Fruit fly (Drosophila melanogaster) whole organism, embryonic: ENCODE measurements around the gene Mccc1.

ENCODE experiments used
- CG10147 ChIP-seq: fragments of 200-800 bp; sonication (Bioruptor generic); optimal IDR thresholded peaks from 2 replicates; lab custom pipeline; 2019; ENCODE audit warnings: missing biosample characterization, mild to moderate bottlenecking, missing genetic modification characterization, moderate library complexity
- CG10462 ChIP-seq: fragments of 200-800 bp; sonication (Bioruptor generic); optimal IDR thresholded peaks from 2 replicates; lab custom pipeline; 2016; ENCODE audit warnings: missing biosample characterization, missing genetic modification characterization
- CG10543 ChIP-seq: fragments of 200-800 bp; sonication (Bioruptor generic); optimal IDR thresholded peaks from 3 replicates; lab custom pipeline; 2017; ENCODE audit warnings: missing biosample characterization, mild to moderate bottlenecking, missing genetic modification characterization, moderate library complexity
- CG10979 ChIP-seq: fragments of 200-800 bp; sonication (Bioruptor generic); optimal IDR thresholded peaks from 2 replicates; lab custom pipeline; 2018; ENCODE audit warnings: missing biosample characterization, mild to moderate bottlenecking, missing genetic modification characterization, moderate library complexity
- CG11247 ChIP-seq: fragments of 200-800 bp; sonication (Bioruptor generic); IDR thresholded peaks from 2 replicates; pipeline ENCODE4 v1.3.6; 2022; ENCODE audit warnings: missing biosample characterization, missing genetic modification characterization
- CG12155 ChIP-seq: fragments of 200-800 bp; sonication (Bioruptor generic); optimal IDR thresholded peaks from 3 replicates; lab custom pipeline; 2016; ENCODE audit warnings: missing biosample characterization, missing genetic modification characterization
- CG12219 ChIP-seq: fragments of 200-800 bp; sonication (Bioruptor generic); optimal IDR thresholded peaks from 3 replicates; lab custom pipeline; 2018; ENCODE audit warnings: missing biosample characterization, mild to moderate bottlenecking, missing genetic modification characterization
- CG1233 ChIP-seq: fragments of 200-800 bp; sonication (Bioruptor generic); optimal IDR thresholded peaks from 4 replicates; lab custom pipeline; 2018; ENCODE audit warnings: missing biosample characterization, mild to moderate bottlenecking, missing genetic modification characterization
- CG13894 ChIP-seq: fragments of 200-800 bp; sonication (Bioruptor generic); optimal IDR thresholded peaks from 3 replicates; lab custom pipeline; 2018; ENCODE audit warnings: missing biosample characterization, mild to moderate bottlenecking, missing genetic modification characterization, moderate library complexity
- CG15479 ChIP-seq: fragments of 200-800 bp; sonication (Bioruptor generic); optimal IDR thresholded peaks from 3 replicates; lab custom pipeline; 2019; ENCODE audit warnings: missing biosample characterization, mild to moderate bottlenecking, missing genetic modification characterization, moderate library complexity
- CG17359 ChIP-seq: fragments of 200-800 bp; sonication (Bioruptor generic); optimal IDR thresholded peaks from 3 replicates; lab custom pipeline; 2018; ENCODE audit warnings: missing biosample characterization, mild to moderate bottlenecking, missing genetic modification characterization, moderate library complexity
- CG17568 ChIP-seq: fragments of 200-800 bp; sonication (Bioruptor generic); optimal IDR thresholded peaks from 2 replicates; lab custom pipeline; 2018; ENCODE audit warnings: missing biosample characterization, mild to moderate bottlenecking, missing genetic modification characterization, moderate library complexity
- CG30020 ChIP-seq: fragments of 200-800 bp; optimal IDR thresholded peaks from 2 replicates; lab custom pipeline; 2019; ENCODE audit warnings: missing biosample characterization, mild to moderate bottlenecking, missing genetic modification characterization, moderate library complexity
- CG31388 ChIP-seq: fragments of 200-800 bp; sonication (Bioruptor generic); optimal IDR thresholded peaks from 2 replicates; lab custom pipeline; 2016; ENCODE audit warnings: missing biosample characterization, missing genetic modification characterization
- CG32532 ChIP-seq: fragments of 200-800 bp; sonication (Bioruptor generic); IDR thresholded peaks from 2 replicates; pipeline ENCODE4 v1.3.6; 2022; ENCODE audit warnings: missing biosample characterization, missing genetic modification characterization
- CG32767 ChIP-seq: fragments of 200-800 bp; sonication (Bioruptor generic); IDR thresholded peaks from 2 replicates; pipeline ENCODE4 v1.3.6; 2022; ENCODE audit warnings: missing biosample characterization, missing genetic modification characterization
- CG43689 ChIP-seq: fragments of 200-800 bp; sonication (Bioruptor generic); IDR thresholded peaks from 2 replicates; pipeline ENCODE4 v1.3.6; 2022; ENCODE audit warnings: missing biosample characterization, missing genetic modification characterization
- CG4404 ChIP-seq: fragments of 200-800 bp; sonication (Bioruptor generic); IDR thresholded peaks from 2 replicates; pipeline ENCODE4 v1.3.6; 2022; ENCODE audit warnings: missing biosample characterization, missing genetic modification characterization
- CG6254 ChIP-seq: fragments of 200-800 bp; sonication (Bioruptor generic); optimal IDR thresholded peaks from 3 replicates; lab custom pipeline; 2017; ENCODE audit warnings: mild to moderate bottlenecking, missing biosample characterization, missing genetic modification reagents, missing genetic modification characterization
- CG6791 ChIP-seq: fragments of 200-800 bp; sonication (Bioruptor generic); IDR thresholded peaks from 3 replicates; pipeline ENCODE4 v1.3.6; 2022; ENCODE audit warnings: missing biosample characterization, missing genetic modification characterization; ENCODE audit not compliant: partially characterized antibody
- CG7745 ChIP-seq: fragments of 200-800 bp; sonication (Bioruptor generic); optimal IDR thresholded peaks from 2 replicates; lab custom pipeline; 2018; ENCODE audit warnings: missing biosample characterization, mild to moderate bottlenecking, missing genetic modification characterization, moderate library complexity
- CG7839 ChIP-seq: fragments of 200-800 bp; sonication (Bioruptor generic); optimal IDR thresholded peaks from 3 replicates; lab custom pipeline; 2018; ENCODE audit warnings: missing biosample characterization, mild to moderate bottlenecking, missing genetic modification characterization, moderate library complexity
- CG8478 ChIP-seq: fragments of >200 bp; optimal IDR thresholded peaks from 2 replicates; lab custom pipeline; 2018
- CG9727 ChIP-seq: fragments of 200-800 bp; sonication (Bioruptor generic); optimal IDR thresholded peaks from 3 replicates; lab custom pipeline; 2017; ENCODE audit warnings: missing biosample characterization, mild to moderate bottlenecking, missing genetic modification characterization
- CTCF ChIP-seq: fragments of 200-800 bp; sonication (Bioruptor generic); optimal IDR thresholded peaks from 2 replicates; lab custom pipeline; 2017; ENCODE audit warnings: missing biosample characterization, mild to moderate bottlenecking, missing genetic modification characterization, moderate library complexity
- Dip2 ChIP-seq: fragments of 200-800 bp; sonication (Bioruptor generic); IDR thresholded peaks from 2 replicates; pipeline ENCODE4 v1.3.6; 2022; ENCODE audit warnings: missing biosample characterization, missing genetic modification characterization
- Drgx ChIP-seq: fragments of 200-800 bp; sonication (Bioruptor generic); IDR thresholded peaks from 2 replicates; pipeline ENCODE4 v1.3.6; 2022; ENCODE audit warnings: missing biosample characterization, missing genetic modification characterization
- Eip74EF ChIP-seq, 2 experiments: fragments of 200-800 bp in 1 of 2; fragments of >200 bp in 1 of 2; sonication (Bioruptor generic) in 1 of 2; optimal IDR thresholded peaks; 2 replicates each; lab custom pipeline; 2017 to 2019; ENCODE audit warnings: missing biosample characterization in 2 of 2, missing genetic modification characterization in 2 of 2, mild to moderate bottlenecking in 1 of 2, moderate library complexity in 1 of 2
- Lpt ChIP-seq: fragments of >200 bp; optimal IDR thresholded peaks from 2 replicates; lab custom pipeline; 2018; ENCODE audit warnings: missing biosample characterization, missing genetic modification characterization
- Max ChIP-seq: fragments of 200-800 bp; sonication (Bioruptor generic); optimal IDR thresholded peaks from 2 replicates; lab custom pipeline; 2016; ENCODE audit warnings: missing biosample characterization, mild to moderate bottlenecking, missing genetic modification characterization
- Ptx1 ChIP-seq: fragments of 200-800 bp; sonication (Bioruptor generic); IDR thresholded peaks from 2 replicates; pipeline ENCODE4 v1.3.6; 2022; ENCODE audit warnings: missing biosample characterization, missing genetic modification characterization
- Rfx ChIP-seq: fragments of 200-800 bp; sonication (Bioruptor generic); IDR thresholded peaks from 2 replicates; pipeline ENCODE4 v1.3.6; 2022; ENCODE audit warnings: missing biosample characterization, missing genetic modification characterization
- Tbp ChIP-seq: fragments of >200 bp; optimal IDR thresholded peaks from 2 replicates; lab custom pipeline; 2018; ENCODE audit warnings: missing biosample characterization, missing genetic modification characterization
- aop ChIP-seq: fragments of 200-800 bp; sonication (Bioruptor generic); IDR thresholded peaks from 2 replicates; pipeline ENCODE4 v1.3.6; 2022; ENCODE audit warnings: missing biosample characterization, missing genetic modification characterization
- bsh ChIP-seq, 2 experiments: fragments of 200-800 bp; sonication (Bioruptor generic); optimal IDR thresholded peaks; 2 replicates each; lab custom pipeline; 2017 to 2018; ENCODE audit warnings: mild to moderate bottlenecking in 2 of 2, missing biosample characterization in 2 of 2, missing genetic modification characterization in 2 of 2, moderate library complexity in 1 of 2
- crp ChIP-seq, 2 experiments: fragments of 200-800 bp; sonication (Bioruptor generic); optimal IDR thresholded peaks; 2 replicates in 1 of 2; 3 replicates in 1 of 2; lab custom pipeline; 2017; ENCODE audit warnings: missing biosample characterization in 2 of 2, missing genetic modification characterization in 2 of 2, mild to moderate bottlenecking in 1 of 2, moderate library complexity in 1 of 2
- dm ChIP-seq: fragments of 200-800 bp; sonication (Bioruptor generic); optimal IDR thresholded peaks from 3 replicates; lab custom pipeline; 2016; ENCODE audit warnings: missing biosample characterization, missing genetic modification characterization
- fd3F ChIP-seq: fragments of 200-800 bp; sonication (Bioruptor generic); optimal IDR thresholded peaks from 2 replicates; lab custom pipeline; 2018; ENCODE audit warnings: missing biosample characterization, mild to moderate bottlenecking, missing genetic modification characterization, moderate library complexity
- her ChIP-seq: fragments of 200-800 bp; sonication (Bioruptor generic); optimal IDR thresholded peaks from 2 replicates; lab custom pipeline; 2016; ENCODE audit warnings: missing biosample characterization, missing genetic modification characterization
- hth ChIP-seq: fragments of >200 bp; optimal IDR thresholded peaks from 2 replicates; lab custom pipeline; 2017; ENCODE audit warnings: inconsistent platforms
- maf-S ChIP-seq: fragments of 200-800 bp; sonication (Bioruptor generic); optimal IDR thresholded peaks from 2 replicates; lab custom pipeline; 2016; ENCODE audit warnings: missing biosample characterization, missing genetic modification characterization
- nau ChIP-seq: fragments of 200-800 bp; sonication (Bioruptor generic); optimal IDR thresholded peaks from 3 replicates; lab custom pipeline; 2017; ENCODE audit warnings: missing biosample characterization, mild to moderate bottlenecking, missing genetic modification characterization, missing genetic modification reagents
- scrt ChIP-seq: fragments of 200-800 bp; sonication (Bioruptor generic); optimal IDR thresholded peaks from 2 replicates; lab custom pipeline; 2018; ENCODE audit warnings: missing biosample characterization, mild to moderate bottlenecking, missing genetic modification characterization, moderate library complexity
- sens-2 ChIP-seq: fragments of 200-800 bp; sonication (Bioruptor generic); IDR thresholded peaks from 2 replicates; pipeline ENCODE4 v1.3.6; 2022; ENCODE audit warnings: missing biosample characterization, missing genetic modification characterization
- seq ChIP-seq: fragments of 200-800 bp; sonication (Bioruptor generic); IDR thresholded peaks from 2 replicates; pipeline ENCODE4 v1.3.6; 2022; ENCODE audit warnings: missing biosample characterization, missing genetic modification characterization
- trem ChIP-seq: fragments of 200-800 bp; optimal IDR thresholded peaks from 3 replicates; lab custom pipeline; 2019; ENCODE audit warnings: missing biosample characterization, mild to moderate bottlenecking, missing genetic modification characterization, moderate library complexity
- unpg ChIP-seq: fragments of 200-800 bp; sonication (Bioruptor generic); optimal IDR thresholded peaks from 3 replicates; lab custom pipeline; 2018; ENCODE audit warnings: missing biosample characterization, mild to moderate bottlenecking, missing genetic modification characterization, moderate library complexity

Gene Mccc1

dm6 chr3R:31771790-31772576, 21.7 kb downstream of the Mccc1 start, which contains the start of the genes betaGlu and sip3 (continued):
- TF ChIP-seq CG9727 (GFP tag; lab: Kevin White, UChicago) (peak; percentile 20), CG17568 (GFP tag; lab: Kevin White, UChicago) (no peak), CG32532 (GFP tag; lab: Robert Waterston, UW) (no peak), scrt (GFP tag; lab: Kevin White, UChicago) (no peak), hth (no peak), Rfx (GFP tag; lab: Robert Waterston, UW) (peak; percentile 27; the same call in 1 of the 2 replicates), fd3F (GFP tag; lab: Kevin White, UChicago) (no peak), CG17359 (tag; lab: Kevin White, UChicago) (no peak), CG7745 (tag; lab: Kevin White, UChicago) (no peak), CG7839 (tag; lab: Kevin White, UChicago) (no peak), CG6254 (GFP tag; lab: Kevin White, UChicago) (no peak), seq (GFP tag; lab: Robert Waterston, UW) (no peak; the same call in 1 of the 2 replicates), CG10543 (GFP tag; lab: Kevin White, UChicago) (no peak), Lpt (GFP tag; lab: Kevin White, UChicago) (no peak), CG32767 (GFP tag; lab: Robert Waterston, UW) (no peak), Max (GFP tag; lab: Kevin White, UChicago) (peak; percentile 35), Eip74EF (GFP tag; optimal IDR thresholded peaks at IDR 0.05; lab: Kevin White, UChicago) (no peak), dm (GFP tag; lab: Kevin White, UChicago) (no peak), Tbp (GFP tag; lab: Kevin White, UChicago) (no peak), CG10147 (GFP tag; lab: Kevin White, UChicago) (no peak), crp (GFP tag; optimal IDR thresholded peaks at IDR 0.05; lab: Kevin White, UChicago) (peak in 1 of 2 experiments; percentile 48), CTCF (GFP tag; lab: Kevin White, UChicago) (no peak), her (GFP tag; lab: Kevin White, UChicago) (no peak), CG8478 (lab: Kevin White, UChicago) (no peak), Drgx (GFP tag; lab: Robert Waterston, UW) (no peak), CG15479 (GFP tag; lab: Kevin White, UChicago) (no peak), CG10979 (tag; lab: Kevin White, UChicago) (no peak), CG10462 (GFP tag; lab: Kevin White, UChicago) (no peak), Ptx1 (GFP tag; lab: Robert Waterston, UW) (no peak), CG12155 (GFP tag; lab: Kevin White, UChicago) (peak; percentile 13), maf-S (GFP tag; lab: Kevin White, UChicago) (no peak), CG13894 (tag; lab: Kevin White, UChicago) (no peak), Dip2 (GFP tag; lab: Robert Waterston, UW) (no peak), nau (no peak), CG11247 (GFP tag; lab: Robert Waterston, UW) (no peak)

- no peak for TF ChIP-seq CG4404
- no peak for TF ChIP-seq aop (GFP tag; lab: Robert Waterston, UW)
- TF ChIP-seq CG1233 = no peak
- TF ChIP-seq sens-2 (GFP tag; lab: Robert Waterston, UW) = no peak
- TF ChIP-seq CG7839 (tag; lab: Kevin White, UChicago) = no peak
- peak; percentile 86 for TF ChIP-seq Drgx (GFP tag; lab: Robert Waterston, UW)
- no peak for TF ChIP-seq CG31388 (GFP tag; lab: Kevin White, UChicago)
- TF ChIP-seq CG12219 (GFP tag; lab: Kevin White, UChicago) = no peak
- TF ChIP-seq trem (tag; lab: Kevin White, UChicago) = no peak
- TF ChIP-seq unpg (GFP tag; lab: Kevin White, UChicago) = no peak
- TF ChIP-seq bsh (GFP tag; optimal IDR thresholded peaks at IDR 0.05; lab: Kevin White, UChicago) = peak in 1 of 2 experiments; percentile 46
- 0 out of 3 replicates have a peak, but pooled peaks have one; percentile 42 for TF ChIP-seq CG6791 (GFP tag; lab: Robert Waterston, UW)
- no peak for TF ChIP-seq CG43689 (GFP tag; lab: Robert Waterston, UW)
- no peak for TF ChIP-seq CG30020 (tag; lab: Kevin White, UChicago)
Measured at dm6 chr3R:31768198-31768597, 25.5 kb downstream of the Mccc1 start.
